Fruit fly (Drosophila melanogaster) whole organism, embryonic: ENCODE results near the gene AGO2.
A peak's percentile ranks its signal among the peaks of the same experiment; 100 is the strongest.

ENCODE experiments used
- Atf3 ChIP-seq: fragments of 200-800 bp; sonication (Bioruptor generic); optimal IDR thresholded peaks from 3 replicates; lab custom pipeline; 2016; ENCODE audit warnings: missing biosample characterization, missing genetic modification characterization
- CG11093 ChIP-seq: fragments of 200-800 bp; sonication (Bioruptor generic); IDR thresholded peaks from 3 replicates; pipeline ENCODE4 v1.3.6; 2022; ENCODE audit warnings: missing biosample characterization, missing genetic modification characterization
- CG1233 ChIP-seq: fragments of 200-800 bp; sonication (Bioruptor generic); optimal IDR thresholded peaks from 4 replicates; lab custom pipeline; 2018; ENCODE audit warnings: missing biosample characterization, mild to moderate bottlenecking, missing genetic modification characterization
- CG12744 ChIP-seq: fragments of 200-800 bp; sonication (Bioruptor generic); optimal IDR thresholded peaks from 2 replicates; lab custom pipeline; 2016; ENCODE audit warnings: missing biosample characterization, missing genetic modification characterization
- CG13123 ChIP-seq: fragments of 200-800 bp; sonication (Bioruptor generic); optimal IDR thresholded peaks from 2 replicates; lab custom pipeline; 2016; ENCODE audit warnings: missing biosample characterization, missing genetic modification characterization
- CG1529 ChIP-seq: fragments of 200-800 bp; sonication (Bioruptor generic); optimal IDR thresholded peaks from 3 replicates; lab custom pipeline; 2018; ENCODE audit warnings: missing biosample characterization, missing genetic modification characterization
- CG15696 ChIP-seq: fragments of 200-800 bp; sonication (Bioruptor generic); optimal IDR thresholded peaks from 2 replicates; lab custom pipeline; 2019; ENCODE audit warnings: missing biosample characterization, mild to moderate bottlenecking, missing genetic modification characterization, moderate library complexity
- CG17186 ChIP-seq: fragments of 200-800 bp; sonication (Bioruptor generic); optimal IDR thresholded peaks from 3 replicates; lab custom pipeline; 2017; ENCODE audit warnings: missing biosample characterization, missing genetic modification reagents, missing genetic modification characterization
- CG17328 ChIP-seq: fragments of 200-800 bp; sonication (Bioruptor generic); IDR thresholded peaks from 2 replicates; pipeline ENCODE4 v1.3.6; 2022; ENCODE audit warnings: missing biosample characterization, missing genetic modification characterization
- CG17568 ChIP-seq: fragments of 200-800 bp; sonication (Bioruptor generic); optimal IDR thresholded peaks from 2 replicates; lab custom pipeline; 2018; ENCODE audit warnings: missing biosample characterization, mild to moderate bottlenecking, missing genetic modification characterization, moderate library complexity
- CG17912 ChIP-seq: fragments of 200-800 bp; sonication (Bioruptor generic); optimal IDR thresholded peaks from 2 replicates; lab custom pipeline; 2018; ENCODE audit warnings: missing biosample characterization, mild to moderate bottlenecking, missing genetic modification characterization
- CG18476 ChIP-seq: fragments of 200-800 bp; sonication (Bioruptor generic); optimal IDR thresholded peaks from 2 replicates; lab custom pipeline; 2016; ENCODE audit warnings: missing biosample characterization, mild to moderate bottlenecking, missing genetic modification characterization
- CG3065 ChIP-seq: fragments of 200-800 bp; sonication (Bioruptor generic); optimal IDR thresholded peaks from 2 replicates; lab custom pipeline; 2016; ENCODE audit warnings: missing biosample characterization, missing genetic modification characterization
- CG31441 ChIP-seq: fragments of 200-800 bp; sonication (Bioruptor generic); IDR thresholded peaks from 2 replicates; pipeline ENCODE4 v1.3.6; 2022; ENCODE audit warnings: missing biosample characterization, missing genetic modification characterization
- CG34376 ChIP-seq: fragments of 200-800 bp; sonication (Bioruptor generic); optimal IDR thresholded peaks from 2 replicates; lab custom pipeline; 2018; ENCODE audit warnings: missing biosample characterization, mild to moderate bottlenecking, missing genetic modification characterization
- CG7928 ChIP-seq: fragments of 200-800 bp; sonication (Bioruptor generic); optimal IDR thresholded peaks from 2 replicates; lab custom pipeline; 2017; ENCODE audit warnings: missing biosample characterization, mild to moderate bottlenecking, missing genetic modification characterization
- CG7963 ChIP-seq: fragments of 200-800 bp; sonication (Bioruptor generic); IDR thresholded peaks from 3 replicates; pipeline ENCODE4 v1.3.6; 2022; ENCODE audit warnings: missing biosample characterization, missing genetic modification characterization; ENCODE audit not compliant: partially characterized antibody
- CG8388 ChIP-seq: fragments of 200-800 bp; sonication (Bioruptor generic); optimal IDR thresholded peaks from 2 replicates; lab custom pipeline; 2019; ENCODE audit warnings: missing biosample characterization, mild to moderate bottlenecking, missing genetic modification characterization, moderate library complexity
- CG9437 ChIP-seq: fragments of 200-800 bp; sonication (Bioruptor generic); optimal IDR thresholded peaks from 2 replicates; lab custom pipeline; 2018; ENCODE audit warnings: missing biosample characterization, mild to moderate bottlenecking, missing genetic modification characterization
- D ChIP-seq, 2 experiments: fragments of 200-800 bp in 1 of 2; fragments of >200 bp in 1 of 2; sonication (Bioruptor generic) in 1 of 2; optimal IDR thresholded peaks; 2 replicates in 1 of 2; 3 replicates in 1 of 2; lab custom pipeline; 2017; ENCODE audit warnings: mild to moderate bottlenecking in 1 of 2, missing biosample characterization in 1 of 2, missing genetic modification characterization in 1 of 2, missing genetic modification reagents in 1 of 2
- Dip2 ChIP-seq: fragments of 200-800 bp; sonication (Bioruptor generic); IDR thresholded peaks from 2 replicates; pipeline ENCODE4 v1.3.6; 2022; ENCODE audit warnings: missing biosample characterization, missing genetic modification characterization
- Hr78 ChIP-seq, 2 experiments: fragments of 200-800 bp in 1 of 2; fragments of >200 bp in 1 of 2; sonication (Bioruptor generic) in 1 of 2; optimal IDR thresholded peaks; 2 replicates each; lab custom pipeline; 2017 to 2019; ENCODE audit warnings: missing biosample characterization in 2 of 2, missing genetic modification characterization in 2 of 2, mild to moderate bottlenecking in 1 of 2, moderate library complexity in 1 of 2
- Kr ChIP-seq: fragments of 200-800 bp; sonication (Bioruptor generic); optimal IDR thresholded peaks from 2 replicates; lab custom pipeline; 2017; ENCODE audit warnings: missing biosample characterization, mild to moderate bottlenecking, missing genetic modification characterization
- Med ChIP-seq: fragments of 200-800 bp; sonication (Bioruptor generic); peaks from one replicate; lab custom pipeline; 2016; ENCODE audit warnings: missing biosample characterization, missing genetic modification characterization, mild to moderate bottlenecking, inconsistent platforms, moderate library complexity
- Meics ChIP-seq: fragments of 200-800 bp; sonication (Bioruptor generic); optimal IDR thresholded peaks from 2 replicates; lab custom pipeline; 2017; ENCODE audit warnings: missing biosample characterization, mild to moderate bottlenecking, missing genetic modification characterization
- NC2β ChIP-seq: fragments of 200-800 bp; sonication (Bioruptor generic); optimal IDR thresholded peaks from 2 replicates; lab custom pipeline; 2016; ENCODE audit warnings: missing biosample characterization, missing genetic modification characterization
- NFAT ChIP-seq: fragments of 200-800 bp; sonication (Bioruptor generic); IDR thresholded peaks from 2 replicates; pipeline ENCODE4 v1.3.6; 2022; ENCODE audit warnings: missing biosample characterization, missing genetic modification characterization
- Oaz ChIP-seq: fragments of 200-800 bp; sonication (Bioruptor generic); IDR thresholded peaks from 2 replicates; pipeline ENCODE4 v1.3.6; 2022; ENCODE audit warnings: missing biosample characterization, missing genetic modification characterization
- Opbp ChIP-seq: fragments of 200-800 bp; sonication (Bioruptor generic); IDR thresholded peaks from 3 replicates; pipeline ENCODE4 v1.3.6; 2022; ENCODE audit warnings: missing biosample characterization, missing genetic modification characterization; ENCODE audit not compliant: partially characterized antibody
- Sin3A ChIP-seq: fragments of >200 bp; optimal IDR thresholded peaks from 2 replicates; lab custom pipeline; 2018
- Sox102F ChIP-seq: fragments of 200-800 bp; sonication (Bioruptor generic); optimal IDR thresholded peaks from 2 replicates; lab custom pipeline; 2018; ENCODE audit warnings: missing biosample characterization, mild to moderate bottlenecking, missing genetic modification characterization, moderate library complexity
- Vsx1 ChIP-seq: fragments of 200-800 bp; sonication (Bioruptor generic); optimal IDR thresholded peaks from 2 replicates; lab custom pipeline; 2017; ENCODE audit warnings: missing biosample characterization, mild to moderate bottlenecking, missing genetic modification characterization, missing genetic modification reagents
- al ChIP-seq: fragments of 200-800 bp; sonication (Bioruptor generic); IDR thresholded peaks from 2 replicates; pipeline ENCODE4 v1.3.6; 2022; ENCODE audit warnings: missing biosample characterization, missing genetic modification characterization
- cg ChIP-seq: fragments of 200-800 bp; sonication (Bioruptor generic); optimal IDR thresholded peaks from 3 replicates; lab custom pipeline; 2019; ENCODE audit warnings: missing biosample characterization, mild to moderate bottlenecking, missing genetic modification characterization, moderate library complexity
- crol ChIP-seq: fragments of 200-800 bp; sonication (Bioruptor generic); IDR thresholded peaks from 2 replicates; pipeline ENCODE4 v1.3.6; 2022; ENCODE audit warnings: missing biosample characterization, missing genetic modification characterization
- da ChIP-seq: fragments of 200-800 bp; sonication (Bioruptor generic); optimal IDR thresholded peaks from 2 replicates; lab custom pipeline; 2016; ENCODE audit warnings: missing biosample characterization, missing genetic modification characterization
- danr ChIP-seq: fragments of 200-800 bp; sonication (Bioruptor generic); IDR thresholded peaks from 2 replicates; pipeline ENCODE4 v1.3.6; 2022; ENCODE audit warnings: missing biosample characterization, missing genetic modification characterization
- dati ChIP-seq: fragments of 200-800 bp; sonication (Bioruptor generic); IDR thresholded peaks from 2 replicates; pipeline ENCODE4 v1.3.6; 2022; ENCODE audit warnings: missing biosample characterization, missing genetic modification characterization
- gem ChIP-seq: fragments of 200-800 bp; sonication (Bioruptor generic); optimal IDR thresholded peaks from 2 replicates; lab custom pipeline; 2019; ENCODE audit warnings: missing biosample characterization, mild to moderate bottlenecking, missing genetic modification characterization, moderate library complexity
- gt ChIP-seq: fragments of 200-800 bp; sonication (Bioruptor generic); IDR thresholded peaks from 2 replicates; pipeline ENCODE4 v1.3.6; 2022; ENCODE audit warnings: missing biosample characterization, missing genetic modification characterization
- hth ChIP-seq: fragments of >200 bp; optimal IDR thresholded peaks from 2 replicates; lab custom pipeline; 2017; ENCODE audit warnings: inconsistent platforms
- kni ChIP-seq: fragments of 200-800 bp; sonication (Bioruptor generic); optimal IDR thresholded peaks from 3 replicates; lab custom pipeline; 2017; ENCODE audit warnings: mild to moderate bottlenecking, missing biosample characterization, missing genetic modification reagents, missing genetic modification characterization
- mirr ChIP-seq: fragments of 200-800 bp; sonication (Bioruptor generic); optimal IDR thresholded peaks from 3 replicates; lab custom pipeline; 2018; ENCODE audit warnings: missing biosample characterization, mild to moderate bottlenecking, missing genetic modification characterization
- org-1 ChIP-seq: fragments of 200-800 bp; sonication (Bioruptor generic); optimal IDR thresholded peaks from 2 replicates; lab custom pipeline; 2017; ENCODE audit warnings: missing biosample characterization, missing genetic modification characterization
- otp ChIP-seq: fragments of 200-800 bp; sonication (Bioruptor generic); IDR thresholded peaks from 3 replicates; pipeline ENCODE4, ENCODE4 v1.3.6; 2022; ENCODE audit warnings: missing biosample characterization, missing genetic modification characterization
- repo ChIP-seq: fragments of 200-800 bp; sonication (Bioruptor generic); optimal IDR thresholded peaks from 2 replicates; lab custom pipeline; 2016; ENCODE audit warnings: missing biosample characterization, missing genetic modification characterization
- sd ChIP-seq: fragments of 200-800 bp; sonication (Bioruptor generic); optimal IDR thresholded peaks from 3 replicates; lab custom pipeline; 2018; ENCODE audit warnings: missing biosample characterization, mild to moderate bottlenecking, missing genetic modification characterization, moderate library complexity
- shn ChIP-seq: fragments of 200-800 bp; sonication (Bioruptor generic); optimal IDR thresholded peaks from 3 replicates; lab custom pipeline; 2016; ENCODE audit warnings: missing biosample characterization, missing genetic modification characterization
- slou ChIP-seq: fragments of 200-800 bp; sonication (Bioruptor generic); optimal IDR thresholded peaks from 3 replicates; lab custom pipeline; 2016; ENCODE audit warnings: missing biosample characterization, missing genetic modification characterization
- z ChIP-seq: fragments of 200-800 bp; sonication (Bioruptor generic); IDR thresholded peaks from 3 replicates; pipeline ENCODE4 v1.3.6; 2022; ENCODE audit warnings: missing biosample characterization, missing genetic modification characterization

The AGO2 gene

DNA sequence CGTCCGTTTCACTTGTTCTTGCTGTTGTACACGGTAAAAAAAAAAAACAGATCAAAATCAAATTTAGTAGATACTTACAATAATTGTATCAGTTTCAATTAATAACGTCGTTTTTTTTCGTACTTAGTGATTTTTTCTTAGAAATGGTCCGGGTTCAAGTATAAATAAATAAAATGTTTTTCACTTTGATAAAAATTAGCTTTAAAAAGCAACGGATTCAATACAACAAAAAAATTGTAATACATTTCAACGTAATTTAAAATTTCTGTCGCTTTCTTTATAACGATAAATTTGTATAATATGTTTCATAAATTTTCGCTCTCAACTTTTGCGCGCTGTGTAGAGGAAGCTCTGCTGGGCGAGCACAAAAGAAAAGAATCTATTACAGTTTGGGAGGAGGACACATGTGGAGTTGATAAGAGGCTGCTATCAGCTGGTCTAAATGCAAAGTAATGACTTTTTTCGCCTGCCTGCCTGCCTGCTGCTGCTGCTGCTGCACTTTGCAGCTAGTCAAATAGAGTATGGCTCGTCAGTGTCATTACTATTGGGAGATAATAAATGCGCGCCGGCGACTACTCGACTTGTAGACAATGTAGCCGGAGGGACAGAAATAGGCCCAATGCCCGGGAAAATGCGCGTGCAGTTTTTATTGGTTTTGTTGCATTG is 15.9 kb upstream of the AGO2 start (continued):
- TF ChIP-seq Hr78 (GFP tag; optimal IDR thresholded peaks at IDR 0.05; lab: Kevin White, UChicago), result peak in 1 of 2 experiments; percentile 35
- peak; percentile 83 for TF ChIP-seq Sox102F
- no peak for TF ChIP-seq gt (GFP tag; lab: Robert Waterston, UW)
- TF ChIP-seq Kr (GFP tag; lab: Kevin White, UChicago), result no peak
- peak; percentile 56 for TF ChIP-seq CG18476 (GFP tag; lab: Kevin White, UChicago)
- TF ChIP-seq CG1529 (GFP tag; lab: Kevin White, UChicago), result peak; percentile 58
- no peak for TF ChIP-seq Oaz
- TF ChIP-seq al (GFP tag; lab: Robert Waterston, UW), result no peak
- no peak for TF ChIP-seq CG17912
- TF ChIP-seq Sin3A, result no peak
- peak; percentile 80 for TF ChIP-seq CG31441 (GFP tag; lab: Robert Waterston, UW)
- TF ChIP-seq Vsx1 (GFP tag; lab: Kevin White, UChicago), result peak; percentile 53
- no peak for TF ChIP-seq crol (GFP tag; lab: Robert Waterston, UW)
- peak; percentile 66 for TF ChIP-seq org-1 (GFP tag; lab: Kevin White, UChicago)
- peak; percentile 42 for TF ChIP-seq Med (GFP tag; lab: Kevin White, UChicago)
- no peak for TF ChIP-seq NC2β
- TF ChIP-seq repo (GFP tag; lab: Kevin White, UChicago), result no peak
- no peak for TF ChIP-seq Dip2 (GFP tag; lab: Robert Waterston, UW)
- peak; percentile 49 for TF ChIP-seq shn (GFP tag; lab: Kevin White, UChicago)
- no peak for TF ChIP-seq NFAT (GFP tag; lab: Robert Waterston, UW)
- TF ChIP-seq sd (tag; lab: Kevin White, UChicago), result peak; percentile 4
- no peak for TF ChIP-seq z (GFP tag; lab: Robert Waterston, UW)
- no peak for TF ChIP-seq CG12744
- no peak for TF ChIP-seq da (GFP tag; lab: Kevin White, UChicago)
- no peak for TF ChIP-seq CG34376
- no peak for TF ChIP-seq Atf3 (GFP tag; lab: Kevin White, UChicago)
- TF ChIP-seq CG17568 (GFP tag; lab: Kevin White, UChicago), result peak; percentile 5
- TF ChIP-seq CG9437 (GFP tag; lab: Kevin White, UChicago), result peak; percentile 70
- TF ChIP-seq danr, result no peak
- no peak for TF ChIP-seq cg (GFP tag; lab: Kevin White, UChicago)
- peak; percentile 46 for TF ChIP-seq CG15696 (tag; lab: Kevin White, UChicago)
- TF ChIP-seq hth (lab: Kevin White, UChicago), result no peak
- TF ChIP-seq kni, result no peak
- TF ChIP-seq CG7928 (GFP tag; lab: Kevin White, UChicago), result no peak
- TF ChIP-seq CG1233, result peak; percentile 50
- peak; percentile 39; the same call in 1 of the 2 replicates for TF ChIP-seq CG17328 (GFP tag; lab: Robert Waterston, UW)
- no peak for TF ChIP-seq slou (GFP tag; lab: Kevin White, UChicago)
- TF ChIP-seq Opbp (GFP tag; lab: Robert Waterston, UW), result no peak
- TF ChIP-seq CG11093, result 0 out of 3 replicates have a peak, but pooled peaks have one; percentile 43
- peak; percentile 66 for TF ChIP-seq Meics
- no peak for TF ChIP-seq CG13123 (GFP tag; lab: Kevin White, UChicago)
- TF ChIP-seq mirr, result no peak
- TF ChIP-seq gem (tag; lab: Kevin White, UChicago), result peak; percentile 89
- no peak for TF ChIP-seq dati
- no peak for TF ChIP-seq D (optimal IDR thresholded peaks at IDR 0.05; lab: Kevin White, UChicago)
- TF ChIP-seq D (GFP tag; optimal IDR thresholded peaks at IDR 0.05; lab: Kevin White, UChicago), result peak; percentile 64
- TF ChIP-seq CG17186 (GFP tag; lab: Kevin White, UChicago), result no peak
- TF ChIP-seq otp (GFP tag; lab: Robert Waterston, UW), result no peak
- peak; percentile 77 for TF ChIP-seq CG8388 (GFP tag; lab: Kevin White, UChicago)
- TF ChIP-seq CG7963 (GFP tag; lab: Robert Waterston, UW), result no peak
- no peak for TF ChIP-seq CG3065 (GFP tag; lab: Kevin White, UChicago)
